Worm (Caenorhabditis elegans) whole organism, late embryonic: ENCODE results near the gene oac-42.
"Not testable (repeated sequence)": the region's sequence is repeated elsewhere in the genome, so short reads cannot be mapped to it uniquely, and the experiment has no call there.

ENCODE experiments used
- Y22D7AL.16 ChIP-seq: sonication (generic microtip); optimal IDR thresholded peaks from 2 replicates; lab custom pipeline; 2016; ENCODE audit warnings: missing genetic modification characterization, missing compliant biosample characterization
- ceh-18 ChIP-seq: sonication (generic microtip); optimal IDR thresholded peaks from 2 replicates; lab custom pipeline; 2016; ENCODE audit warnings: missing genetic modification characterization, missing compliant biosample characterization
- ceh-19 ChIP-seq: fragments of 200-800 bp; sonication (Bioruptor generic); optimal IDR thresholded peaks from 2 replicates; lab custom pipeline; 2018; ENCODE audit warnings: mild to moderate bottlenecking, missing genetic modification characterization, missing compliant biosample characterization
- ceh-31 ChIP-seq: sonication (generic microtip); optimal IDR thresholded peaks from 2 replicates; lab custom pipeline; 2016; ENCODE audit warnings: missing genetic modification characterization, missing compliant biosample characterization
- ceh-48 ChIP-seq: sonication (generic microtip); optimal IDR thresholded peaks from 2 replicates; lab custom pipeline; 2016; ENCODE audit warnings: missing genetic modification characterization, inconsistent platforms, missing compliant biosample characterization
- ceh-9 ChIP-seq: sonication (generic microtip); optimal IDR thresholded peaks from 2 replicates; lab custom pipeline; 2016; ENCODE audit warnings: mild to moderate bottlenecking, missing genetic modification characterization, inconsistent platforms, missing compliant biosample characterization
- fkh-10 ChIP-seq: fragments of 150-350 bp; optimal IDR thresholded peaks from 2 replicates; lab custom pipeline; 2014; ENCODE audit warnings: missing biosample characterization, missing genetic modification reagents, missing genetic modification characterization
- fkh-6 ChIP-seq: sonication (generic microtip); optimal IDR thresholded peaks from 2 replicates; lab custom pipeline; 2016; ENCODE audit warnings: missing genetic modification characterization, missing compliant biosample characterization
- gmeb-2 ChIP-seq: sonication (generic microtip); optimal IDR thresholded peaks from 2 replicates; lab custom pipeline; 2016; ENCODE audit warnings: missing genetic modification characterization, inconsistent platforms, missing compliant biosample characterization
- hlh-30 ChIP-seq: sonication (generic microtip); optimal IDR thresholded peaks from 2 replicates; lab custom pipeline; 2017; ENCODE audit warnings: antibody characterized with exemption, missing genetic modification characterization, missing compliant biosample characterization; ENCODE audit not compliant: insufficient read depth
- lim-6 ChIP-seq: sonication (generic microtip); optimal IDR thresholded peaks from 2 replicates; lab custom pipeline; 2016; ENCODE audit warnings: missing genetic modification characterization, missing compliant biosample characterization
- nhr-11 ChIP-seq: fragments of 150-350 bp; optimal IDR thresholded peaks from 2 replicates; lab custom pipeline; 2014; ENCODE audit warnings: missing biosample characterization, missing genetic modification characterization
- nhr-232 ChIP-seq: sonication (generic microtip); optimal IDR thresholded peaks from 2 replicates; lab custom pipeline; 2016; ENCODE audit warnings: missing genetic modification characterization, missing compliant biosample characterization
- odd-2 ChIP-seq: sonication (generic microtip); optimal IDR thresholded peaks from 2 replicates; lab custom pipeline; 2017; ENCODE audit warnings: antibody characterized with exemption, mild to moderate bottlenecking, missing genetic modification characterization, missing compliant biosample characterization
- ref-2 ChIP-seq: sonication (generic microtip); optimal IDR thresholded peaks from 2 replicates; lab custom pipeline; 2016; ENCODE audit warnings: missing genetic modification characterization, missing compliant biosample characterization
- sox-4 ChIP-seq: sonication (generic microtip); optimal IDR thresholded peaks from 2 replicates; lab custom pipeline; 2017; ENCODE audit warnings: mild to moderate bottlenecking, missing genetic modification characterization, inconsistent platforms, missing compliant biosample characterization
- tbx-7 ChIP-seq: sonication (generic microtip); optimal IDR thresholded peaks from 2 replicates; lab custom pipeline; 2016; ENCODE audit warnings: missing genotype, missing genetic modification characterization, missing compliant biosample characterization
- zip-5 ChIP-seq: sonication (generic microtip); optimal IDR thresholded peaks from 2 replicates; lab custom pipeline; 2016; ENCODE audit warnings: missing genetic modification characterization, missing compliant biosample characterization

The oac-42 gene

DNA sequence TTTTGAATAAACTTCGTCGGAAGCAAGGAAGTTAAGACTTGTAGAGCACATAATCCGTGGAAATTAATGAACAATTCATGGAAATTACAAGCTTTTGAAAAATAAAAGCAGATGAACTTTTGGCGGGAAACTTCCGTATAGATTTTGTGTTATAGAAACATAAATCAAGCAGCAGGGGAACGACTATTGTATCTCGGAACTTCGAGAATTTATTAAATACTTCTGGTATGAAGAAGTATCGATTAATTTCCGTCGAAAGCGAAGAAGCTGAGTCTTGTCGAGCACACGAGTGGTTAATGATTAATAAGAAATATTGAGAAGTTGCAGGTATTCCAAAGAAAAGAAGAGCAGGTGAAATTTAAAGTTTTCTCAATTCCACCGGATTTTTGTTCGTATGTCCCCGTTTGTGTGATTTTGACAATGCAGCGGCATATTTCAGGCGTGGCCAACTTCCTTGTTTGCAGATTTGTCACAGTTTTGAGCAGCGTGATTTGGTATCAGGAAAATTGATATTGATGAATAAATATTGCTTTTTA, 34.3 kb downstream of the oac-42 start, which contains the start of gene srh-147:
Gene srh-147, minus strand, starts transcription at position 51 of the 536 bp plus-strand sequence.
- not testable (repeated sequence) for TF ChIP-seq ceh-9 (tag; lab: Kevin White, UChicago); fkh-10 (GFP tag; lab: Kevin White, UChicago); ceh-18 (tag; lab: Kevin White, UChicago)

- no peak for TF ChIP-seq ceh-19 (GFP tag; lab: Kevin White, UChicago)
Observed at ce11 chrV:15841095-15841494, 43.5 kb downstream of the oac-42 start, which contains the start of gene srh-149. TSS of gene srh-149 (minus strand) at chrV:15841195.

- TF ChIP-seq lim-6 (no peak), gmeb-2 (tag; lab: Kevin White, UChicago) (no peak), fkh-6 (tag; lab: Kevin White, UChicago) (no peak), Y22D7AL.16 (tag; lab: Kevin White, UChicago) (no peak), nhr-11 (tag; lab: Kevin White, UChicago) (no peak), ceh-31 (tag; lab: Kevin White, UChicago) (no peak), ref-2 (tag; lab: Kevin White, UChicago) (no peak), zip-5 (tag; lab: Kevin White, UChicago) (no peak), sox-4 (no peak), nhr-232 (no peak), tbx-7 (no peak), fkh-10 (GFP tag; lab: Kevin White, UChicago) (no peak), ceh-48 (tag; lab: Kevin White, UChicago) (no peak), hlh-30 (tag; lab: Kevin White, UChicago) (no peak), odd-2 (no peak)
Observed at ce11 chrV:15833622-15834021, 51.0 kb downstream of the oac-42 start, which contains the start of gene srbc-54. TSS of gene srbc-54 (minus strand) at chrV:15833722.
